Worm (Caenorhabditis elegans) whole organism, late embryonic: Measurements from ENCODE around the gene mnk-1.

Experiments
- F13H6.1 ChIP-seq: sonication (generic microtip); optimal IDR thresholded peaks from 2 replicates; lab custom pipeline; 2016; ENCODE audit warnings: missing genetic modification characterization, missing compliant biosample characterization
- ahr-1 ChIP-seq: sonication (generic microtip); optimal IDR thresholded peaks from 2 replicates; lab custom pipeline; 2016; ENCODE audit warnings: missing genetic modification characterization, missing compliant biosample characterization
- ama-1 ChIP-seq: fragments of 150-350 bp; optimal IDR thresholded peaks from 2 replicates; lab custom pipeline; 2014
- ceh-14 ChIP-seq: sonication (generic microtip); optimal IDR thresholded peaks from 2 replicates; lab custom pipeline; 2016; ENCODE audit warnings: missing genotype, missing genetic modification characterization, missing compliant biosample characterization
- ceh-18 ChIP-seq: sonication (generic microtip); optimal IDR thresholded peaks from 2 replicates; lab custom pipeline; 2016; ENCODE audit warnings: missing genetic modification characterization, missing compliant biosample characterization
- ceh-19 ChIP-seq: fragments of 200-800 bp; sonication (Bioruptor generic); optimal IDR thresholded peaks from 2 replicates; lab custom pipeline; 2018; ENCODE audit warnings: mild to moderate bottlenecking, missing genetic modification characterization, missing compliant biosample characterization
- ceh-30 ChIP-seq: fragments of 150-350 bp; optimal IDR thresholded peaks from 2 replicates; lab custom pipeline; 2014; ENCODE audit warnings: missing biosample characterization, missing genetic modification characterization
- ceh-45 ChIP-seq: fragments of 200-800 bp; sonication (Bioruptor generic); IDR thresholded peaks from 2 replicates; pipeline ENCODE4 v1.3.6; 2022; ENCODE audit warnings: missing genetic modification reagents, missing genetic modification characterization, missing compliant biosample characterization
- ceh-48 ChIP-seq: sonication (generic microtip); optimal IDR thresholded peaks from 2 replicates; lab custom pipeline; 2016; ENCODE audit warnings: missing genetic modification characterization, inconsistent platforms, missing compliant biosample characterization
- che-1 ChIP-seq: sonication (generic microtip); optimal IDR thresholded peaks from 2 replicates; lab custom pipeline; 2016; ENCODE audit warnings: mild to moderate bottlenecking, missing genetic modification characterization, missing compliant biosample characterization
- dmd-4 ChIP-seq: sonication (generic microtip); optimal IDR thresholded peaks from 2 replicates; lab custom pipeline; 2016; ENCODE audit warnings: borderline replicate concordance, missing genetic modification characterization, missing compliant biosample characterization
- dve-1 ChIP-seq: sonication (generic microtip); optimal IDR thresholded peaks from 2 replicates; lab custom pipeline; 2017; ENCODE audit warnings: antibody characterized with exemption, mild to moderate bottlenecking, missing genetic modification characterization, missing compliant biosample characterization
- elt-2 ChIP-seq: sonication (generic microtip); optimal IDR thresholded peaks from 2 replicates; lab custom pipeline; 2016; ENCODE audit warnings: missing genetic modification reagents, missing genetic modification characterization, missing compliant biosample characterization
- eyg-1 ChIP-seq: sonication (generic microtip); optimal IDR thresholded peaks from 2 replicates; lab custom pipeline; 2016; ENCODE audit warnings: missing genotype, missing genetic modification characterization, missing compliant biosample characterization
- fkh-10 ChIP-seq: fragments of 150-350 bp; optimal IDR thresholded peaks from 2 replicates; lab custom pipeline; 2014; ENCODE audit warnings: missing biosample characterization, missing genetic modification reagents, missing genetic modification characterization
- gmeb-2 ChIP-seq: sonication (generic microtip); optimal IDR thresholded peaks from 2 replicates; lab custom pipeline; 2016; ENCODE audit warnings: missing genetic modification characterization, inconsistent platforms, missing compliant biosample characterization
- hlh-13 ChIP-seq: fragments of 200-800 bp; sonication (Bioruptor generic); optimal IDR thresholded peaks from 2 replicates; lab custom pipeline; 2018; ENCODE audit warnings: mild to moderate bottlenecking, missing genetic modification characterization, missing compliant biosample characterization
- hlh-15 ChIP-seq: sonication (generic microtip); optimal IDR thresholded peaks from 2 replicates; lab custom pipeline; 2016; ENCODE audit warnings: missing genetic modification characterization, missing compliant biosample characterization
- hlh-6 ChIP-seq: sonication (generic microtip); optimal IDR thresholded peaks from 2 replicates; lab custom pipeline; 2016; ENCODE audit warnings: missing genotype, missing genetic modification characterization, missing compliant biosample characterization
- hlh-8 ChIP-seq: sonication (generic microtip); optimal IDR thresholded peaks from 2 replicates; lab custom pipeline; 2016; ENCODE audit warnings: missing genotype, missing genetic modification characterization, missing compliant biosample characterization
- madf-2 ChIP-seq: sonication (generic microtip); optimal IDR thresholded peaks from 2 replicates; lab custom pipeline; 2017; ENCODE audit warnings: missing genetic modification characterization, missing compliant biosample characterization
- mec-3 ChIP-seq: sonication (generic microtip); optimal IDR thresholded peaks from 2 replicates; lab custom pipeline; 2016; ENCODE audit warnings: borderline replicate concordance, missing genetic modification characterization, missing compliant biosample characterization
- nfya-1 ChIP-seq: sonication (generic microtip); optimal IDR thresholded peaks from 2 replicates; lab custom pipeline; 2017; ENCODE audit warnings: missing genetic modification characterization, mild to moderate bottlenecking, missing compliant biosample characterization, antibody characterized with exemption, moderate library complexity
- nhr-232 ChIP-seq: sonication (generic microtip); optimal IDR thresholded peaks from 2 replicates; lab custom pipeline; 2016; ENCODE audit warnings: missing genetic modification characterization, missing compliant biosample characterization
- npax-4 ChIP-seq: sonication (generic microtip); optimal IDR thresholded peaks from 2 replicates; lab custom pipeline; 2016; ENCODE audit warnings: missing genetic modification characterization, missing compliant biosample characterization
- odd-2 ChIP-seq: sonication (generic microtip); optimal IDR thresholded peaks from 2 replicates; lab custom pipeline; 2017; ENCODE audit warnings: antibody characterized with exemption, mild to moderate bottlenecking, missing genetic modification characterization, missing compliant biosample characterization
- pag-3 ChIP-seq: sonication (generic microtip); optimal IDR thresholded peaks from 2 replicates; lab custom pipeline; 2016; ENCODE audit warnings: missing compliant biosample characterization, missing genetic modification characterization, borderline replicate concordance
- pat-9 ChIP-seq: fragments of 200-800 bp; sonication (Bioruptor generic); optimal IDR thresholded peaks from 2 replicates; lab custom pipeline; 2018; ENCODE audit warnings: mild to moderate bottlenecking, missing genetic modification characterization, moderate library complexity, missing compliant biosample characterization
- pha-4 ChIP-seq: fragments of 150-350 bp; optimal IDR thresholded peaks from 2 replicates; lab custom pipeline; 2018; ENCODE audit warnings: missing biosample characterization, missing genetic modification reagents, missing genetic modification characterization
- pros-1 ChIP-seq: fragments of 150-350 bp; optimal IDR thresholded peaks from 2 replicates; lab custom pipeline; 2014; ENCODE audit warnings: missing biosample characterization, missing genetic modification reagents, missing genetic modification characterization
- rnt-1 ChIP-seq: sonication (generic microtip); optimal IDR thresholded peaks from 2 replicates; lab custom pipeline; 2016; ENCODE audit warnings: missing genetic modification characterization, missing compliant biosample characterization
- sox-2 ChIP-seq: fragments of 200-800 bp; sonication (Bioruptor generic); IDR thresholded peaks from 2 replicates; pipeline ENCODE4 v1.3.6; 2022; ENCODE audit warnings: missing genetic modification reagents, missing genetic modification characterization, missing compliant biosample characterization
- tbx-7 ChIP-seq: sonication (generic microtip); optimal IDR thresholded peaks from 2 replicates; lab custom pipeline; 2016; ENCODE audit warnings: missing genotype, missing genetic modification characterization, missing compliant biosample characterization
- ttx-3 ChIP-seq: sonication (generic microtip); optimal IDR thresholded peaks from 2 replicates; lab custom pipeline; 2016; ENCODE audit warnings: missing genetic modification reagents, missing genetic modification characterization, missing compliant biosample characterization
- unc-3 ChIP-seq, 2 experiments: fragments of 200-800 bp in 1 of 2; sonication (Bioruptor generic) in 1 of 2; sonication (generic microtip) in 1 of 2; conservative IDR thresholded peaks in 1 of 2; optimal IDR thresholded peaks in 1 of 2; 2 replicates each; pipeline versions ENCODE4 v1.3.6 to Lab custom; 2016 to 2022; ENCODE audit warnings: missing compliant biosample characterization in 2 of 2, missing genetic modification characterization in 2 of 2, missing genetic modification reagents in 1 of 2
- unc-55 ChIP-seq: sonication (generic microtip); optimal IDR thresholded peaks from 2 replicates; lab custom pipeline; 2017; ENCODE audit warnings: missing biosample characterization, missing genetic modification reagents, missing genetic modification characterization
- unc-86 ChIP-seq: sonication (generic microtip); optimal IDR thresholded peaks from 2 replicates; lab custom pipeline; 2016; ENCODE audit warnings: missing genetic modification characterization, missing compliant biosample characterization

Gene mnk-1

DNA sequence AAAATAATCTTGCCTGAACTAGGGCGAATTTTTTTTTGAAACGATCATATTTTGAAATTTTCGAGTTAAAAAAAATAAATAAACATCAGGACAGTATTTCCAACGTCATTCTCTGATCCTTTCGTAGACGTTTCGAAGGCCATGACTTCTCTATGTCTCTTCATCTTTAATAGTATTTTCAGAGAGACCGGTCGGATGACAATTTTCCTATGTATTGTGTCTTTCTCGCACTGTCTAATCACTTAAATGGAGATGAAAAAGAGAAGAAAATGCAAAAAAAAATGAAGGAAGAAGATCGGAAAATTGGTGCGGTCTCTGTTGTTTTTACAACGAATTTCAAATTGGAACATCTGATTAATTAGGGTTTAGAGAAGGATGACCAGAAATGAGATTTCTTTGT lies 29.7 kb downstream of the mnk-1 start:
- TF ChIP-seq che-1 (tag; lab: Kevin White, UChicago): no peak
- TF ChIP-seq, all 69 proteins: peak for 0

DNA sequence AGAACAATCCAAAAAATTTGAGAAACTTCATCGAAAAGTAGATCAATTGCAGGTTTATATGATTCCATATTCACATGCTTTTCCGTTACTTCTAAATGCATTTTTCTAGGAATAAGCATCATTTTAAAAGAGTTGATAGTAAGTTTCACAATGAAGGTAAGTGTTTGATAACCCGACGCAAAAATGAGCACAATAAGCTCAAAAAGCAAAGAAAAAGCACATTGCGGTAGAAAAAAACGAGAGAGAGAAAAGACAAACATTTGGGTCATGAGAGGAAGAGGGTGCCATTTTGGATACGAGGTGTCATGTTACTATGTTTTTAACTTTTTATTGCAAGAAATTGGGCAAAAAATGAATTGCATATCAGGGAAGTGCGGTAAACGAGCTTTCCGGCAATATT lies 30.5 kb downstream of the mnk-1 start, which contains the start of gene F59B10.6:
TSS of gene F59B10.6 (minus strand) at position 101 of the 400 bp plus-strand sequence.
- TF ChIP-seq ttx-3 (tag; lab: Kevin White, UChicago) (no peak), ceh-48 (no peak), pha-4 (no peak), F13H6.1 (tag; lab: Kevin White, UChicago) (no peak), fkh-10 (GFP tag; lab: Kevin White, UChicago) (no peak), ceh-14 (no peak), eyg-1 (tag; lab: Kevin White, UChicago) (no peak), unc-3 (GFP tag; conservative IDR thresholded peaks at IDR 0.05; lab: Robert Waterston, UW) (no peak), unc-3 (tag; optimal IDR thresholded peaks at IDR 0.05; lab: Kevin White, UChicago) (no peak), ama-1 (lab: Kevin White, UChicago) (no peak), hlh-15 (tag; lab: Kevin White, UChicago) (no peak), mec-3 (tag; lab: Kevin White, UChicago) (no peak), ceh-45 (GFP tag; lab: Robert Waterston, UW) (no peak), ceh-30 (tag; lab: Kevin White, UChicago) (no peak), tbx-7 (tag; lab: Kevin White, UChicago) (no peak), nfya-1 (tag; lab: Kevin White, UChicago) (no peak), elt-2 (tag; lab: Kevin White, UChicago) (no peak), sox-2 (GFP tag; lab: Robert Waterston, UW) (no peak), dve-1 (tag; lab: Kevin White, UChicago) (no peak), che-1 (tag; lab: Kevin White, UChicago) (no peak), gmeb-2 (tag; lab: Kevin White, UChicago) (no peak)

DNA sequence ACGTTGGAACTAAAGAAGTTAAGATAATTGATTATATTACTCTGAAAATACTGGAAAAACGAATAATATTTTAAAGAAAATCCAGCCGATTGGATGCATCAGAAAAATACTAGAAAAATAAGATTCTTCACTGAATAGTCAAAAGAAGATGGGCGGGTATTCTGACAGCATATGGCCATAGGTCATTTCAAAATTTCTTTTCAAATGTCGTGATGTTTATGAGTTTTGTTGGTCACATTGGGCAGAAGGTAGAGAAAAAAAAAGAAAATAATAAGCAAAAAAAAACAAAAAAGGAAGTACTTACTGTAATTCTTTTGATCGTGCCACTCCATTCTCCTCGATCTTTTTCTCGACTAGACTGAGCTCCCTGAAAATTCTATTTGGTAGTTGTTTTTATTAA lies 31.3 kb downstream of the mnk-1 start, which contains the start of gene F59B10.5:
TSS of gene F59B10.5 (minus strand) at position 101 of the 400 bp plus-strand sequence.
- TF ChIP-seq hlh-13 (GFP tag; lab: Kevin White, UChicago): no peak
- no peak for TF ChIP-seq npax-4
- no peak for TF ChIP-seq tbx-7 (tag; lab: Kevin White, UChicago)
- no peak for TF ChIP-seq ceh-18 (tag; lab: Kevin White, UChicago)
- no peak for TF ChIP-seq ceh-19
- no peak for TF ChIP-seq unc-86
- no peak for TF ChIP-seq sox-2 (GFP tag; lab: Robert Waterston, UW)
- no peak for TF ChIP-seq madf-2 (tag; lab: Kevin White, UChicago)
- no peak for TF ChIP-seq pat-9
- no peak for TF ChIP-seq ceh-14
- TF ChIP-seq hlh-6 (tag; lab: Kevin White, UChicago): no peak
- no peak for TF ChIP-seq gmeb-2 (tag; lab: Kevin White, UChicago)
- no peak for TF ChIP-seq hlh-15 (tag; lab: Kevin White, UChicago)
- TF ChIP-seq unc-3 (GFP tag; conservative IDR thresholded peaks at IDR 0.05; lab: Robert Waterston, UW): no peak
- TF ChIP-seq unc-3 (tag; optimal IDR thresholded peaks at IDR 0.05; lab: Kevin White, UChicago): no peak
- TF ChIP-seq pag-3 (tag; lab: Kevin White, UChicago): no peak
- no peak for TF ChIP-seq pros-1 (tag; lab: Kevin White, UChicago)
- no peak for TF ChIP-seq unc-55 (GFP tag; lab: Kevin White, UChicago)
- TF ChIP-seq dmd-4: no peak

DNA sequence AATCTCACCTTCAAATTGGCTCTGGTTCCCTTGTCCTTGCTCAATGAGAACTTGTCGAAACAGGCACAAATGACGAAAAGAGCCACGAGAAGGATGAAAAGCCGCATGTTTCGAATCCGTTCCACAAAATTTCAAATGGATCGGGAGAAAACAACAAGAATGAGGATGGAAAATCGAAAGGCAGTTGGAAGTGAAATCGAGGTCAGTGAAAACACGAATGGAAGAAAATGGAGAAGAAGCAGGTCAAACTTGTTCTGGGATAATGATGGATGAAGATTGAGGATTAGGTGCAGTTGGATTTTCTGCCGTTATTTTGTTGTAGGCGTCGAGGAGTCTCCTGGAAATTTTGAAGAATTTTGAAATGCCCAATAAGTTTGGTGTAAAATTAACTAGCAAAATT lies 31.8 kb downstream of the mnk-1 start:
- TF ChIP-seq odd-2 (tag; lab: Kevin White, UChicago) (no peak), elt-2 (tag; lab: Kevin White, UChicago) (no peak), ceh-14 (no peak), rnt-1 (tag; lab: Kevin White, UChicago) (no peak), tbx-7 (tag; lab: Kevin White, UChicago) (no peak), nhr-232 (tag; lab: Kevin White, UChicago) (no peak), ceh-19 (no peak), ahr-1 (tag; lab: Kevin White, UChicago) (no peak), hlh-8 (no peak)
